Worm (Caenorhabditis elegans) whole organism, mixed stage, embryonic: ENCODE results near the gene F59H6.15.
"Not testable (repeated sequence)": the region's sequence is repeated elsewhere in the genome, so short reads cannot be mapped to it uniquely, and the experiment has no call there.

Experiments used
- blmp-1 ChIP-seq: fragments of 150-350 bp; optimal IDR thresholded peaks from 2 replicates; lab custom pipeline; 2014; ENCODE audit warnings: missing biosample characterization, missing genetic modification characterization
- elt-1 ChIP-seq: sonication (generic microtip); optimal IDR thresholded peaks from 2 replicates; lab custom pipeline; 2017; ENCODE audit warnings: missing genetic modification characterization, mild to moderate bottlenecking, missing compliant biosample characterization, antibody characterized with exemption, moderate library complexity, borderline replicate concordance; ENCODE audit not compliant: insufficient read depth
- nhr-76 ChIP-seq: sonication (generic microtip); optimal IDR thresholded peaks from 2 replicates; lab custom pipeline; 2017; ENCODE audit warnings: missing biosample characterization, missing genetic modification characterization
- pha-4 ChIP-seq: fragments of 150-350 bp; optimal IDR thresholded peaks from 2 replicates; lab custom pipeline; 2018; ENCODE audit warnings: missing biosample characterization, missing genetic modification reagents, missing genetic modification characterization
- sem-2 ChIP-seq: fragments of 200-800 bp; sonication (Bioruptor generic); optimal IDR thresholded peaks from 2 replicates; lab custom pipeline; 2018; ENCODE audit warnings: mild to moderate bottlenecking, missing genetic modification characterization, missing compliant biosample characterization
- sptf-1 ChIP-seq: sonication (generic microtip); optimal IDR thresholded peaks from 2 replicates; lab custom pipeline; 2017; ENCODE audit warnings: mild to moderate bottlenecking, missing genetic modification characterization, moderate library complexity, missing compliant biosample characterization

ce11 chrII:1998561-1998960 is 14.2 kb upstream of the F59H6.15 start, which contains the start of gene math-19:
- TF ChIP-seq nhr-76 (tag; lab: Kevin White, UChicago); sem-2 (GFP tag; lab: Kevin White, UChicago); sptf-1; elt-1; pha-4; blmp-1 (tag; lab: Kevin White, UChicago): not testable (repeated sequence)
